Worm (Caenorhabditis elegans) whole organism, L3 larva: ENCODE measurements around the gene rha-1.

Source experiments
- ceh-82 ChIP-seq: fragments of 150-350 bp; optimal IDR thresholded peaks from 2 replicates; lab custom pipeline; 2014; ENCODE audit warnings: missing biosample characterization, missing genetic modification characterization
- daf-12 ChIP-seq: fragments of 150-350 bp; optimal IDR thresholded peaks from 2 replicates; lab custom pipeline; 2014; ENCODE audit warnings: missing biosample characterization, missing genetic modification reagents, missing genetic modification characterization
- egl-5 ChIP-seq: fragments of 150-350 bp; optimal IDR thresholded peaks from 2 replicates; lab custom pipeline; 2017; ENCODE audit warnings: missing biosample characterization, missing genetic modification reagents, missing genetic modification characterization, inconsistent platforms
- elt-1 ChIP-seq: fragments of 150-350 bp; optimal IDR thresholded peaks from 2 replicates; lab custom pipeline; 2014; ENCODE audit warnings: missing biosample characterization, missing genetic modification characterization
- jun-1 ChIP-seq: fragments of 150-350 bp; optimal IDR thresholded peaks from 2 replicates; lab custom pipeline; 2014; ENCODE audit warnings: missing biosample characterization, missing genetic modification reagents, missing genetic modification characterization
- nhr-76 ChIP-seq: fragments of 150-350 bp; sonication (generic microtip); optimal IDR thresholded peaks from 5 replicates; lab custom pipeline; 2014; ENCODE audit warnings: missing biosample characterization, missing genetic modification characterization
- pqm-1 ChIP-seq: fragments of 150-350 bp; optimal IDR thresholded peaks from 2 replicates; lab custom pipeline; 2017; ENCODE audit warnings: missing biosample characterization, missing genetic modification characterization, inconsistent platforms
- skn-1 ChIP-seq: fragments of 150-350 bp; optimal IDR thresholded peaks from 2 replicates; lab custom pipeline; 2014; ENCODE audit warnings: missing biosample characterization, missing genetic modification characterization
- snpc-4 ChIP-seq: fragments of 150-350 bp; optimal IDR thresholded peaks from 2 replicates; lab custom pipeline; 2014; ENCODE audit warnings: missing biosample characterization, missing genetic modification characterization
- tbx-2 ChIP-seq: sonication (generic microtip); optimal IDR thresholded peaks from 2 replicates; lab custom pipeline; 2016; ENCODE audit warnings: mild to moderate bottlenecking, missing genetic modification characterization, missing compliant biosample characterization
- unc-62 ChIP-seq: fragments of 150-350 bp; sonication (generic microtip); optimal IDR thresholded peaks from 4 replicates; lab custom pipeline; 2014; ENCODE audit warnings: missing biosample characterization, missing genetic modification reagents, missing genetic modification characterization
- zag-1 ChIP-seq: fragments of 150-350 bp; optimal IDR thresholded peaks from 2 replicates; lab custom pipeline; 2014; ENCODE audit warnings: missing biosample characterization, missing genetic modification characterization

DNA sequence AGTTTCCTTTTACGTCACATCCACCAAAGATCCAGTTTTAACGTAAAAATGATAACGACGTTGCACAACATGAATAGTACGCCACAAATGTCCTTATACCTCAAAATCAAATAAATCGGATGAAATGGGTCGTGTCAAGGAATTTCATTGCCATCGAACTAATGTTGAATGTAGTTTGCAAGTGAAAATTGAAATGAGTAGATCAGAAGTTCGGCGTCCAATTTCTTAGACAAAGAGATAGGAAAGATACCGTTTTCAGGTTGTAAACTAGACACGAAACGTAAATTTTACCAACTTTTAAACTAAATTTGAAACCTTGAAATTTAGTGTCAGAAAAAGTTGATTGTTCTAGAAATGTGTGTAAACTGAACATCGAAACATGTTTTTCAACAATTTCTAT lies 28.6 kb downstream of the rha-1 start:
- no peak for TF ChIP-seq pqm-1 (tag; lab: Kevin White, UChicago)
- no peak for TF ChIP-seq tbx-2 (tag; lab: Kevin White, UChicago)
- TF ChIP-seq egl-5 = no peak
- TF ChIP-seq snpc-4 = no peak
- TF ChIP-seq skn-1 (tag; lab: Kevin White, UChicago) = no peak
- no peak for TF ChIP-seq unc-62 (GFP tag; lab: Kevin White, UChicago)
- TF ChIP-seq zag-1 (tag; lab: Kevin White, UChicago) = no peak
- no peak for TF ChIP-seq elt-1 (tag; lab: Kevin White, UChicago)
- TF ChIP-seq jun-1 = no peak
- no peak for TF ChIP-seq daf-12
- no peak for TF ChIP-seq nhr-76 (tag; lab: Kevin White, UChicago)
- no peak for TF ChIP-seq ceh-82 (tag; lab: Kevin White, UChicago)
